Fruit fly (Drosophila melanogaster): ENCODE data around the gene CG10336.

Gene CG10336

dm6 chr2L:18705617-18706046, 16.3 kb downstream of the CG10336 start, which contains the start of gene Jwa (continued):
- TF ChIP-seq CrebB (tag; optimal IDR thresholded peaks at IDR 0.05) (peak; percentile 90), sens-2 (GFP tag; IDR thresholded peaks at IDR 0.05) (peak; percentile 86), Bdp1 (GFP tag; optimal IDR thresholded peaks at IDR 0.05) (peak; percentile 91), CG13624 (GFP tag; optimal IDR thresholded peaks at IDR 0.05) (peak; percentile 87), CHES-1-like (GFP tag; optimal IDR thresholded peaks at IDR 0.05) (peak; percentile 93), Atf6 (GFP tag; IDR thresholded peaks at IDR 0.05) (peak; percentile 82), zf30C (GFP tag; optimal IDR thresholded peaks at IDR 0.05) (no peak), CG2678 (tag; optimal IDR thresholded peaks at IDR 0.05) (peak; percentile 85), ato (GFP tag; IDR thresholded peaks at IDR 0.05; ENCODE audit: partially characterized antibody) (peak; percentile 85), Hr78 (GFP tag; optimal IDR thresholded peaks at IDR 0.05) (no peak), vvl (GFP tag; IDR thresholded peaks at IDR 0.05) (peak; percentile 93), Usf (GFP tag; optimal IDR thresholded peaks at IDR 0.05) (peak; percentile 66), TFAM (GFP tag; optimal IDR thresholded peaks at IDR 0.05) (no peak), eve (GFP tag; optimal IDR thresholded peaks at IDR 0.05) (no peak), hbn (GFP tag; IDR thresholded peaks at IDR 0.05; ENCODE audit: partially characterized antibody) (peak; percentile 100), B-H1 (GFP tag; IDR thresholded peaks at IDR 0.05) (peak; percentile 80), wor (GFP tag; IDR thresholded peaks at IDR 0.05) (peak; percentile 80), CG17328 (GFP tag; IDR thresholded peaks at IDR 0.05) (peak; percentile 89), CG7928 (GFP tag; optimal IDR thresholded peaks at IDR 0.05) (peak; percentile 44), en (GFP tag; optimal IDR thresholded peaks at IDR 0.05) (peak; percentile 57), CG16813 (GFP tag; IDR thresholded peaks at IDR 0.05; ENCODE audit: partially characterized antibody) (peak; percentile 99), CG11723 (GFP tag; optimal IDR thresholded peaks at IDR 0.05) (peak; percentile 75), Rfx (GFP tag; IDR thresholded peaks at IDR 0.05) (peak; percentile 94), HmgD (GFP tag; optimal IDR thresholded peaks at IDR 0.05) (peak; percentile 86), CG9727 (GFP tag; optimal IDR thresholded peaks at IDR 0.05) (peak; percentile 81), CG10565 (GFP tag; optimal IDR thresholded peaks at IDR 0.05) (peak; percentile 52), CG18599 (GFP tag; optimal IDR thresholded peaks at IDR 0.05) (peak; percentile 78), CG3847 (GFP tag; IDR thresholded peaks at IDR 0.05) (peak; percentile 96), otp (GFP tag; IDR thresholded peaks at IDR 0.05) (peak; percentile 96), kni (GFP tag; optimal IDR thresholded peaks at IDR 0.05) (peak; percentile 30), CG3838 (GFP tag; optimal IDR thresholded peaks at IDR 0.05) (peak; percentile 84), CG11560 (tag; IDR thresholded peaks at IDR 0.05) (peak; percentile 71; the same call in 2 of the 3 replicates), sd (tag; optimal IDR thresholded peaks at IDR 0.05) (peak; percentile 85), mam (GFP tag; optimal IDR thresholded peaks at IDR 0.05) (peak; percentile 93), CG10366 (GFP tag; IDR thresholded peaks at IDR 0.05) (peak; percentile 89), CG16815 (GFP tag; optimal IDR thresholded peaks at IDR 0.05) (peak; percentile 97), dan (GFP tag; IDR thresholded peaks at IDR 0.05) (peak; percentile 74), CG33213 (GFP tag; optimal IDR thresholded peaks at IDR 0.05) (peak; percentile 87), CG7987 (GFP tag; optimal IDR thresholded peaks at IDR 0.05) (peak; percentile 61), Mad (GFP tag; optimal IDR thresholded peaks at IDR 0.05) (peak; percentile 93), CG11456 (GFP tag; IDR thresholded peaks at IDR 0.05) (peak; percentile 90), nmo (GFP tag; optimal IDR thresholded peaks at IDR 0.05) (peak; percentile 89), CG16779 (GFP tag; IDR thresholded peaks at IDR 0.05) (peak; percentile 64), mirr (GFP tag; optimal IDR thresholded peaks at IDR 0.05) (peak; percentile 38), Dad (GFP tag; optimal IDR thresholded peaks at IDR 0.05) (peak; percentile 76), pita (GFP tag; optimal IDR thresholded peaks at IDR 0.05) (no peak), Vsx1 (GFP tag; optimal IDR thresholded peaks at IDR 0.05) (peak; percentile 81), Sin3A (optimal IDR thresholded peaks at IDR 0.05) (peak; percentile 51), CG6765 (GFP tag; optimal IDR thresholded peaks at IDR 0.05) (peak; percentile 15), HLH3B (GFP tag; IDR thresholded peaks at IDR 0.05) (peak; percentile 94), Fer2 (tag; optimal IDR thresholded peaks at IDR 0.05) (peak; percentile 70)
